Worm (Caenorhabditis elegans): Measurements from ENCODE around the gene nas-11.

nas-11 gene

DNA sequence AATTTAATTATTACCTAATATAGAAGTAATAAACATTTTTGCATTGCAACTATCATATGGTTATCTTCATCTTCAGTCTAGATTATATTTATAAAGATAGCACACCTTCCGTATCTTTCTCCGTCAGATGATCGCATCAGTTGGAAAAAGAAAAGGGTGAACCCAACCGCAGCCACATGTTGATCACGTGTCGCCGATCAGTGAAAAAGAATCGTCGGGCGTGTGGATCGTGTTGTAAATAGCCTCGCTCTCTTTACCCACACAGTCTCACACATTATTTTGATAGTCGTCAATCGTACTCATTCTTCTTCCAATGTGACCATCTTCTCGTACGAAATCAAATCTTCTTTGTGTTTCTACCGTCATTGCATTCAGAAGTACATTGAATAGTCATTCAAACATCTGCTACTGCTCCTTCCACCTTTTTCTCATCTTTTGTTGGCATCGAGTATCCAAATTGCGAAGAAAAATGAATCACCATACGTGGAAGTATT is 30.5 kb downstream of the nas-11 start (continued):
- TF ChIP-seq rcor-1 (GFP tag; IDR thresholded peaks at IDR 0.05) (peak; percentile 54), nhr-120 (GFP tag; IDR thresholded peaks at IDR 0.05) (no peak), ZK185.1 (tag; optimal IDR thresholded peaks at IDR 0.05; ENCODE audit: poor library complexity, severe bottlenecking) (peak; percentile 93), zfh-2 (GFP tag; conservative IDR thresholded peaks at IDR 0.05) (peak; percentile 45), ama-1 (optimal IDR thresholded peaks at IDR 0.05) (peak; percentile 94), ama-1 (GFP tag; optimal IDR thresholded peaks at IDR 0.05) (peak in 1 of 2 experiments; percentile 55), cebp-2 (GFP tag; IDR thresholded peaks at IDR 0.05) (0 out of 2 replicates have a peak, but pooled peaks have one; percentile 75), hrde-1 (tag; optimal IDR thresholded peaks at IDR 0.05; ENCODE audit: borderline replicate concordance) (no peak), Y56A3A.18 (GFP tag; IDR thresholded peaks at IDR 0.05) (0 out of 2 replicates have a peak, but pooled peaks have one; percentile 67), ceh-91 (GFP tag; IDR thresholded peaks at IDR 0.05) (no peak), sea-2 (GFP tag; IDR thresholded peaks at IDR 0.05) (no peak), F10E7.11 (tag; optimal IDR thresholded peaks at IDR 0.05) (peak; percentile 60), hmg-1.2 (GFP tag; IDR thresholded peaks at IDR 0.05) (peak; percentile 59), lir-1 (GFP tag; conservative IDR thresholded peaks at IDR 0.05) (peak; percentile 52; the same call in 1 of the 2 replicates), akir-1 (GFP tag; optimal IDR thresholded peaks at IDR 0.05) (peak; percentile 41), nfya-1 (tag; optimal IDR thresholded peaks at IDR 0.05; ENCODE audit: borderline replicate concordance, insufficient read depth) (no peak), madf-8 (GFP tag; conservative IDR thresholded peaks at IDR 0.05) (no peak), Y53F4B.3 (GFP tag; IDR thresholded peaks at IDR 0.05) (no peak), xnd-1 (tag; optimal IDR thresholded peaks at IDR 0.05) (no peak), gei-17 (GFP tag; optimal IDR thresholded peaks at IDR 0.05) (peak; percentile 88), F23B12.7 (tag; optimal IDR thresholded peaks at IDR 0.05; ENCODE audit: insufficient read depth) (peak; percentile 4), nhr-90 (tag; optimal IDR thresholded peaks at IDR 0.05) (peak; percentile 82), mcd-1 (GFP tag; IDR thresholded peaks at IDR 0.05) (peak; percentile 47; the same call in 1 of the 2 replicates), ceh-27 (GFP tag; optimal IDR thresholded peaks at IDR 0.05) (peak; percentile 79), somi-1 (GFP tag; optimal IDR thresholded peaks at IDR 0.05) (peak; percentile 97), lin-35 (GFP tag; optimal IDR thresholded peaks at IDR 0.05) (peak in 1 of 3 experiments; percentile 66), egrh-3 (GFP tag; IDR thresholded peaks at IDR 0.05) (peak; percentile 8; the same call in 1 of the 2 replicates), hlh-12 (tag; optimal IDR thresholded peaks at IDR 0.05) (no peak), nhr-80 (tag; optimal IDR thresholded peaks at IDR 0.05) (peak; percentile 81), mxl-1 (tag; optimal IDR thresholded peaks at IDR 0.05) (no peak), cebp-1 (GFP tag; IDR thresholded peaks at IDR 0.05) (peak; percentile 79; the same call in 1 of the 2 replicates), cebp-1 (tag; optimal IDR thresholded peaks at IDR 0.05) (peak; percentile 93), efl-1 (GFP tag; optimal IDR thresholded peaks at IDR 0.05) (no peak), chd-7 (tag; optimal IDR thresholded peaks at IDR 0.05) (peak; percentile 95), ets-4 (GFP tag; optimal IDR thresholded peaks at IDR 0.05) (no peak), attf-6 (GFP tag; IDR thresholded peaks at IDR 0.05) (0 out of 2 replicates have a peak, but pooled peaks have one; percentile 30), hsf-1 (GFP tag; IDR thresholded peaks at IDR 0.05) (peak; percentile 49; the same call in 1 of the 2 replicates), C17E4.6 (GFP tag; IDR thresholded peaks at IDR 0.05) (peak; percentile 79), F57A8.1 (GFP tag; optimal IDR thresholded peaks at IDR 0.05) (no peak), B0261.1 (tag; optimal IDR thresholded peaks at IDR 0.05) (peak; percentile 9), ztf-6 (GFP tag; IDR thresholded peaks at IDR 0.05) (no peak), egl-18 (GFP tag; IDR thresholded peaks at IDR 0.05) (no peak), snpc-3.4 (tag; optimal IDR thresholded peaks at IDR 0.05) (no peak), Y53G8AR.9 (GFP tag; conservative IDR thresholded peaks at IDR 0.05) (peak; percentile 92), sdz-38 (tag; optimal IDR thresholded peaks at IDR 0.05) (no peak), attf-3 (GFP tag; conservative IDR thresholded peaks at IDR 0.05) (no peak), F57C9.4 (tag; optimal IDR thresholded peaks at IDR 0.05) (no peak), ccch-3 (GFP tag; optimal IDR thresholded peaks at IDR 0.05) (no peak)
